Fruit fly (Drosophila melanogaster) whole organism, embryonic: ENCODE data around the gene Ent3.

Experiments used
- Atf-2 ChIP-seq: fragments of 200-800 bp; sonication (Bioruptor generic); optimal IDR thresholded peaks from 2 replicates; lab custom pipeline; 2016; ENCODE audit warnings: missing biosample characterization, missing genetic modification characterization
- Awh ChIP-seq: fragments of 200-800 bp; sonication (Bioruptor generic); IDR thresholded peaks from 2 replicates; pipeline ENCODE4, ENCODE4 v1.3.6; 2022; ENCODE audit warnings: missing biosample characterization, missing genetic modification characterization
- Blimp-1 ChIP-seq: fragments of 200-800 bp; sonication (Bioruptor generic); optimal IDR thresholded peaks from 3 replicates; lab custom pipeline; 2018; ENCODE audit warnings: missing biosample characterization, missing genetic modification characterization, mild to moderate bottlenecking, moderate library complexity, missing genetic modification reagents
- CG10431 ChIP-seq: fragments of 200-800 bp; sonication (Bioruptor generic); optimal IDR thresholded peaks from 3 replicates; lab custom pipeline; 2018; ENCODE audit warnings: missing biosample characterization, mild to moderate bottlenecking, missing genetic modification characterization
- CG11398 ChIP-seq: fragments of 200-800 bp; sonication (Bioruptor generic); optimal IDR thresholded peaks from 2 replicates; lab custom pipeline; 2016; ENCODE audit warnings: missing biosample characterization, missing genetic modification characterization
- CG12391 ChIP-seq: fragments of 200-800 bp; sonication (Bioruptor generic); optimal IDR thresholded peaks from 3 replicates; lab custom pipeline; 2018; ENCODE audit warnings: missing biosample characterization, mild to moderate bottlenecking, missing genetic modification characterization, moderate library complexity
- CG12659 ChIP-seq: fragments of 200-800 bp; sonication (Bioruptor generic); optimal IDR thresholded peaks from 3 replicates; lab custom pipeline; 2017; ENCODE audit warnings: mild to moderate bottlenecking, missing biosample characterization, missing genetic modification reagents, missing genetic modification characterization
- CG14050 ChIP-seq: fragments of 200-800 bp; sonication (Bioruptor generic); IDR thresholded peaks from 3 replicates; pipeline ENCODE4 v1.3.6; 2022; ENCODE audit warnings: missing biosample characterization, missing genetic modification characterization
- CG15073 ChIP-seq: fragments of 200-800 bp; sonication (Bioruptor generic); optimal IDR thresholded peaks from 2 replicates; lab custom pipeline; 2016; ENCODE audit warnings: missing biosample characterization, missing genetic modification characterization
- CG15269 ChIP-seq: fragments of 200-800 bp; sonication (Bioruptor generic); optimal IDR thresholded peaks from 2 replicates; lab custom pipeline; 2018; ENCODE audit warnings: missing biosample characterization, mild to moderate bottlenecking, missing genetic modification characterization, moderate library complexity
- CG15479 ChIP-seq: fragments of 200-800 bp; sonication (Bioruptor generic); optimal IDR thresholded peaks from 3 replicates; lab custom pipeline; 2019; ENCODE audit warnings: missing biosample characterization, mild to moderate bottlenecking, missing genetic modification characterization, moderate library complexity
- CG15601 ChIP-seq: fragments of 200-800 bp; sonication (Bioruptor generic); optimal IDR thresholded peaks from 3 replicates; lab custom pipeline; 2019; ENCODE audit warnings: missing biosample characterization, mild to moderate bottlenecking, missing genetic modification characterization, moderate library complexity
- CG15696 ChIP-seq: fragments of 200-800 bp; sonication (Bioruptor generic); optimal IDR thresholded peaks from 2 replicates; lab custom pipeline; 2019; ENCODE audit warnings: missing biosample characterization, mild to moderate bottlenecking, missing genetic modification characterization, moderate library complexity
- CG1603 ChIP-seq: fragments of 200-800 bp; sonication (Bioruptor generic); optimal IDR thresholded peaks from 2 replicates; lab custom pipeline; 2019; ENCODE audit warnings: missing biosample characterization, mild to moderate bottlenecking, missing genetic modification characterization, moderate library complexity
- CG17568 ChIP-seq: fragments of 200-800 bp; sonication (Bioruptor generic); optimal IDR thresholded peaks from 2 replicates; lab custom pipeline; 2018; ENCODE audit warnings: missing biosample characterization, mild to moderate bottlenecking, missing genetic modification characterization, moderate library complexity
- CG2199 ChIP-seq: fragments of 200-800 bp; sonication (Bioruptor generic); IDR thresholded peaks from 3 replicates; pipeline ENCODE4 v1.3.6; 2022; ENCODE audit warnings: missing biosample characterization, missing genetic modification characterization
- CG2889 ChIP-seq: fragments of 200-800 bp; sonication (Bioruptor generic); IDR thresholded peaks from 3 replicates; pipeline ENCODE4 v1.3.6; 2022; ENCODE audit warnings: missing biosample characterization, missing genetic modification characterization
- CG3065 ChIP-seq: fragments of 200-800 bp; sonication (Bioruptor generic); optimal IDR thresholded peaks from 2 replicates; lab custom pipeline; 2016; ENCODE audit warnings: missing biosample characterization, missing genetic modification characterization
- CG3163 ChIP-seq: fragments of 200-800 bp; sonication (Bioruptor generic); optimal IDR thresholded peaks from 3 replicates; lab custom pipeline; 2016; ENCODE audit warnings: missing biosample characterization, missing genetic modification characterization
- CG3407 ChIP-seq: fragments of 200-800 bp; sonication (Bioruptor generic); optimal IDR thresholded peaks from 2 replicates; lab custom pipeline; 2018; ENCODE audit warnings: missing biosample characterization, mild to moderate bottlenecking, missing genetic modification characterization
- CG4707 ChIP-seq: fragments of 200-800 bp; sonication (Bioruptor generic); optimal IDR thresholded peaks from 2 replicates; lab custom pipeline; 2018; ENCODE audit warnings: missing biosample characterization, mild to moderate bottlenecking, missing genetic modification characterization, moderate library complexity
- CG7271 ChIP-seq: fragments of 200-800 bp; sonication (Bioruptor generic); optimal IDR thresholded peaks from 2 replicates; lab custom pipeline; 2018; ENCODE audit warnings: missing biosample characterization, mild to moderate bottlenecking, missing genetic modification characterization, moderate library complexity
- CG8290 ChIP-seq, 3 experiments: fragments of 200-800 bp; sonication (Bioruptor generic); optimal IDR thresholded peaks; 2 replicates each; lab custom pipeline; 2016 to 2019; ENCODE audit warnings: missing biosample characterization in 3 of 3, missing genetic modification characterization in 3 of 3, mild to moderate bottlenecking in 2 of 3, moderate library complexity in 1 of 3
- CG8765 ChIP-seq: fragments of 200-800 bp; sonication (Bioruptor generic); IDR thresholded peaks from 2 replicates; pipeline ENCODE4 v1.3.6; 2022; ENCODE audit warnings: missing biosample characterization, missing genetic modification characterization
- CG9727 ChIP-seq: fragments of 200-800 bp; sonication (Bioruptor generic); optimal IDR thresholded peaks from 3 replicates; lab custom pipeline; 2017; ENCODE audit warnings: missing biosample characterization, mild to moderate bottlenecking, missing genetic modification characterization
- CG9817 ChIP-seq: fragments of 200-800 bp; sonication (Bioruptor generic); optimal IDR thresholded peaks from 2 replicates; lab custom pipeline; 2018; ENCODE audit warnings: missing biosample characterization, mild to moderate bottlenecking, missing genetic modification characterization, moderate library complexity
- CTCF ChIP-seq: fragments of 200-800 bp; sonication (Bioruptor generic); optimal IDR thresholded peaks from 2 replicates; lab custom pipeline; 2017; ENCODE audit warnings: missing biosample characterization, mild to moderate bottlenecking, missing genetic modification characterization, moderate library complexity
- Camta ChIP-seq: fragments of 200-800 bp; sonication (Bioruptor generic); optimal IDR thresholded peaks from 2 replicates; lab custom pipeline; 2016; ENCODE audit warnings: missing biosample characterization, missing genetic modification characterization
- Eip74EF ChIP-seq, 2 experiments: fragments of 200-800 bp in 1 of 2; fragments of >200 bp in 1 of 2; sonication (Bioruptor generic) in 1 of 2; optimal IDR thresholded peaks; 2 replicates each; lab custom pipeline; 2017 to 2019; ENCODE audit warnings: missing biosample characterization in 2 of 2, missing genetic modification characterization in 2 of 2, mild to moderate bottlenecking in 1 of 2, moderate library complexity in 1 of 2
- HLH54F ChIP-seq: fragments of 200-800 bp; sonication (Bioruptor generic); optimal IDR thresholded peaks from 3 replicates; lab custom pipeline; 2016; ENCODE audit warnings: missing biosample characterization, missing genetic modification characterization
- Oli ChIP-seq: fragments of 200-800 bp; sonication (Bioruptor generic); optimal IDR thresholded peaks from 2 replicates; lab custom pipeline; 2018; ENCODE audit warnings: missing biosample characterization, mild to moderate bottlenecking, missing genetic modification characterization, moderate library complexity
- Ravus ChIP-seq: fragments of 200-800 bp; sonication (Bioruptor generic); IDR thresholded peaks from 2 replicates; pipeline ENCODE4 v1.3.6; 2022; ENCODE audit warnings: missing biosample characterization, missing genetic modification characterization
- Scr ChIP-seq: fragments of 200-800 bp; sonication (Bioruptor generic); IDR thresholded peaks from 2 replicates; pipeline ENCODE4 v1.3.6; 2022; ENCODE audit warnings: missing biosample characterization, missing genetic modification characterization; ENCODE audit not compliant: partially characterized antibody
- Spps ChIP-seq: fragments of 200-800 bp; sonication (Bioruptor generic); optimal IDR thresholded peaks from 2 replicates; lab custom pipeline; 2018; ENCODE audit warnings: missing biosample characterization, mild to moderate bottlenecking, missing genetic modification characterization
- TFAM ChIP-seq: fragments of 200-800 bp; sonication (Bioruptor generic); optimal IDR thresholded peaks from 2 replicates; lab custom pipeline; 2017; ENCODE audit warnings: missing biosample characterization, missing genetic modification characterization, inconsistent platforms
- YL-1 ChIP-seq: fragments of 200-800 bp; sonication (Bioruptor generic); optimal IDR thresholded peaks from 3 replicates; lab custom pipeline; 2017; ENCODE audit warnings: missing biosample characterization, mild to moderate bottlenecking, missing genetic modification characterization
- amos ChIP-seq: fragments of 200-800 bp; sonication (Bioruptor generic); IDR thresholded peaks from 2 replicates; pipeline ENCODE4 v1.3.6; 2022; ENCODE audit warnings: missing biosample characterization, missing genetic modification characterization; ENCODE audit not compliant: partially characterized antibody
- az2 ChIP-seq: fragments of 200-800 bp; sonication (Bioruptor generic); optimal IDR thresholded peaks from 3 replicates; lab custom pipeline; 2016; ENCODE audit warnings: missing biosample characterization, missing genetic modification characterization
- danr ChIP-seq: fragments of 200-800 bp; sonication (Bioruptor generic); IDR thresholded peaks from 2 replicates; pipeline ENCODE4 v1.3.6; 2022; ENCODE audit warnings: missing biosample characterization, missing genetic modification characterization
- gem ChIP-seq: fragments of 200-800 bp; sonication (Bioruptor generic); optimal IDR thresholded peaks from 2 replicates; lab custom pipeline; 2019; ENCODE audit warnings: missing biosample characterization, mild to moderate bottlenecking, missing genetic modification characterization, moderate library complexity
- mirr ChIP-seq: fragments of 200-800 bp; sonication (Bioruptor generic); optimal IDR thresholded peaks from 3 replicates; lab custom pipeline; 2018; ENCODE audit warnings: missing biosample characterization, mild to moderate bottlenecking, missing genetic modification characterization
- repo ChIP-seq: fragments of 200-800 bp; sonication (Bioruptor generic); optimal IDR thresholded peaks from 2 replicates; lab custom pipeline; 2016; ENCODE audit warnings: missing biosample characterization, missing genetic modification characterization
- ro ChIP-seq: fragments of 200-800 bp; sonication (Bioruptor generic); IDR thresholded peaks from 2 replicates; pipeline ENCODE4 v1.3.6; 2022; ENCODE audit warnings: missing biosample characterization, missing genetic modification characterization
- sens ChIP-seq: fragments of 200-800 bp; sonication (Bioruptor generic); peaks from one replicate; lab custom pipeline; 2016; ENCODE audit warnings: missing biosample characterization, missing genetic modification characterization
- shn ChIP-seq: fragments of 200-800 bp; sonication (Bioruptor generic); optimal IDR thresholded peaks from 3 replicates; lab custom pipeline; 2016; ENCODE audit warnings: missing biosample characterization, missing genetic modification characterization
- sqz ChIP-seq: fragments of 200-800 bp; sonication (Bioruptor generic); optimal IDR thresholded peaks from 3 replicates; lab custom pipeline; 2018; ENCODE audit warnings: missing biosample characterization, mild to moderate bottlenecking, missing genetic modification characterization
- sr ChIP-seq: fragments of 200-800 bp; sonication (Bioruptor generic); IDR thresholded peaks from 3 replicates; pipeline ENCODE4 v1.3.6; 2022; ENCODE audit warnings: missing biosample characterization, missing genetic modification characterization
- vnd ChIP-seq: fragments of 200-800 bp; sonication (Bioruptor generic); IDR thresholded peaks from 3 replicates; pipeline ENCODE4 v1.3.6; 2022; ENCODE audit warnings: missing biosample characterization, missing genetic modification characterization; ENCODE audit not compliant: partially characterized antibody
- yki ChIP-seq: fragments of >200 bp; optimal IDR thresholded peaks from 3 replicates; lab custom pipeline; 2018

Gene Ent3

dm6 chr3L:12843056-12843799 is 10.2 kb upstream of the Ent3 start, which contains the start of gene nebu (continued):
- TF ChIP-seq CG2889 (GFP tag; lab: Robert Waterston, UW) (peak; percentile 94), CG17568 (peak; percentile 92), sr (no peak; the same call in 2 of the 3 replicates), shn (GFP tag; lab: Kevin White, UChicago) (peak; percentile 93), CG9817 (peak; percentile 97), CG15073 (peak; percentile 62), CTCF (GFP tag; lab: Kevin White, UChicago) (peak; percentile 38), CG3407 (peak; percentile 78), CG7271 (tag; lab: Kevin White, UChicago) (peak; percentile 9), amos (no peak), Scr (GFP tag; lab: Robert Waterston, UW) (no peak), ro (GFP tag; lab: Robert Waterston, UW) (peak; percentile 84; the same call in 1 of the 2 replicates), sqz (GFP tag; lab: Kevin White, UChicago) (peak; percentile 72), repo (GFP tag; lab: Kevin White, UChicago) (peak; percentile 94), CG1603 (tag; lab: Kevin White, UChicago) (peak; percentile 91), mirr (peak; percentile 88), CG3065 (GFP tag; lab: Kevin White, UChicago) (peak; percentile 81), CG2199 (GFP tag; lab: Robert Waterston, UW) (peak; percentile 68; the same call in 2 of the 3 replicates), Spps (tag; lab: Kevin White, UChicago) (peak; percentile 69), CG12391 (tag; lab: Kevin White, UChicago) (peak; percentile 96), CG8290 (GFP tag; optimal IDR thresholded peaks at IDR 0.05; lab: Kevin White, UChicago) (peak; percentile 26), CG8290 (tag; optimal IDR thresholded peaks at IDR 0.05; lab: Kevin White, UChicago) (peak in 1 of 2 experiments; percentile 98), Eip74EF (GFP tag; optimal IDR thresholded peaks at IDR 0.05; lab: Kevin White, UChicago) (peak in 1 of 2 experiments; percentile 88), CG14050 (GFP tag; lab: Robert Waterston, UW) (peak; percentile 94), CG10431 (peak; percentile 25), YL-1 (GFP tag; lab: Kevin White, UChicago) (peak; percentile 55), Oli (tag; lab: Kevin White, UChicago) (peak; percentile 95), sens (GFP tag; lab: Kevin White, UChicago) (peak; percentile 99), HLH54F (GFP tag; lab: Kevin White, UChicago) (peak; percentile 98), Awh (GFP tag; lab: Robert Waterston, UW) (peak; percentile 96), CG15479 (GFP tag; lab: Kevin White, UChicago) (no peak), Ravus (GFP tag; lab: Robert Waterston, UW) (peak; percentile 93), CG15601 (tag; lab: Kevin White, UChicago) (peak; percentile 75), Blimp-1 (GFP tag; lab: Kevin White, UChicago) (peak; percentile 88), CG8765 (GFP tag; lab: Robert Waterston, UW) (no peak), TFAM (peak; percentile 29), CG3163 (GFP tag; lab: Kevin White, UChicago) (peak; percentile 91), CG4707 (GFP tag; lab: Kevin White, UChicago) (peak; percentile 62), CG9727 (peak; percentile 96), Camta (GFP tag; lab: Kevin White, UChicago) (peak; percentile 90), Atf-2 (GFP tag; lab: Kevin White, UChicago) (peak; percentile 92), CG11398 (GFP tag; lab: Kevin White, UChicago) (peak; percentile 90), CG15696 (tag; lab: Kevin White, UChicago) (peak; percentile 72), danr (GFP tag; lab: Robert Waterston, UW) (peak; percentile 95), yki (lab: Kevin White, UChicago) (no peak), vnd (no peak), gem (tag; lab: Kevin White, UChicago) (peak; percentile 96), az2 (GFP tag; lab: Kevin White, UChicago) (peak; percentile 93), CG15269 (tag; lab: Kevin White, UChicago) (peak; percentile 97), CG12659 (GFP tag; lab: Kevin White, UChicago) (peak; percentile 98)
